Fruit fly (Drosophila melanogaster): ENCODE results near the gene mEFG1.
A peak's percentile ranks its signal among the peaks of the same experiment; 100 is the strongest.

Gene mEFG1

dm6 chr2L:7217931-7218330 is 5.0 kb downstream of the mEFG1 start (continued):
- TF ChIP-seq fkh (GFP tag; optimal IDR thresholded peaks at IDR 0.05) (peak; percentile 42), CG10631 (GFP tag; optimal IDR thresholded peaks at IDR 0.05) (no peak), CG6163 (GFP tag; IDR thresholded peaks at IDR 0.05) (0 out of 3 replicates have a peak, but pooled peaks have one; percentile 22), CG6854 (GFP tag; optimal IDR thresholded peaks at IDR 0.05) (no peak), Eip93F (GFP tag; optimal IDR thresholded peaks at IDR 0.05) (peak; percentile 8), CG1621 (tag; optimal IDR thresholded peaks at IDR 0.05) (no peak), esn (GFP tag; optimal IDR thresholded peaks at IDR 0.05) (no peak), CG6808 (GFP tag; optimal IDR thresholded peaks at IDR 0.05) (no peak), net (GFP tag; optimal IDR thresholded peaks at IDR 0.05) (no peak), ss (GFP tag; optimal IDR thresholded peaks at IDR 0.05) (no peak), Met (GFP tag; optimal IDR thresholded peaks at IDR 0.05) (no peak), CG11294 (GFP tag; IDR thresholded peaks at IDR 0.05) (no peak), achi (GFP tag; optimal IDR thresholded peaks at IDR 0.05) (no peak), fd85E (GFP tag; optimal IDR thresholded peaks at IDR 0.05) (no peak), Ets96B (tag; optimal IDR thresholded peaks at IDR 0.05) (no peak), Hr38 (GFP tag; optimal IDR thresholded peaks at IDR 0.05) (no peak), CG6276 (GFP tag; optimal IDR thresholded peaks at IDR 0.05) (no peak), cyc (GFP tag; optimal IDR thresholded peaks at IDR 0.05) (no peak), svp (GFP tag) (no peak)

- TF ChIP-seq fkh (GFP tag; optimal IDR thresholded peaks at IDR 0.05) (peak; percentile 50), achi (GFP tag; optimal IDR thresholded peaks at IDR 0.05) (no peak), Eip78C (GFP tag) (peak; percentile 45)
Measured at dm6 chr2L:7217059-7217458, 5.8 kb downstream of the mEFG1 start.

dm6 chr2L:7216272-7216671 is 6.6 kb downstream of the mEFG1 start:
- TF ChIP-seq Eip75B (GFP tag; optimal IDR thresholded peaks at IDR 0.05) = no peak
- no peak for TF ChIP-seq Lpt (GFP tag; optimal IDR thresholded peaks at IDR 0.05)
- peak; percentile 3 for TF ChIP-seq Sox102F (GFP tag; optimal IDR thresholded peaks at IDR 0.05)
- peak; percentile 34 for TF ChIP-seq svp (GFP tag)
- no peak for TF ChIP-seq CG4318 (GFP tag; optimal IDR thresholded peaks at IDR 0.05)
- no peak for TF ChIP-seq cyc (GFP tag; optimal IDR thresholded peaks at IDR 0.05)
- no peak for TF ChIP-seq CG34406 (GFP tag; optimal IDR thresholded peaks at IDR 0.05)
- no peak for TF ChIP-seq CG6163 (GFP tag; IDR thresholded peaks at IDR 0.05)
- no peak for TF ChIP-seq Ets96B (tag; optimal IDR thresholded peaks at IDR 0.05)
- TF ChIP-seq Gug (GFP tag; IDR thresholded peaks at IDR 0.05) = no peak
- TF ChIP-seq ss (GFP tag; optimal IDR thresholded peaks at IDR 0.05) = peak in 1 of 2 experiments; percentile 66
- no peak for TF ChIP-seq achi (GFP tag; optimal IDR thresholded peaks at IDR 0.05)
- peak; percentile 50 for TF ChIP-seq Eip78C (GFP tag)
- no peak for TF ChIP-seq OdsH (GFP tag; optimal IDR thresholded peaks at IDR 0.05)

DNA sequence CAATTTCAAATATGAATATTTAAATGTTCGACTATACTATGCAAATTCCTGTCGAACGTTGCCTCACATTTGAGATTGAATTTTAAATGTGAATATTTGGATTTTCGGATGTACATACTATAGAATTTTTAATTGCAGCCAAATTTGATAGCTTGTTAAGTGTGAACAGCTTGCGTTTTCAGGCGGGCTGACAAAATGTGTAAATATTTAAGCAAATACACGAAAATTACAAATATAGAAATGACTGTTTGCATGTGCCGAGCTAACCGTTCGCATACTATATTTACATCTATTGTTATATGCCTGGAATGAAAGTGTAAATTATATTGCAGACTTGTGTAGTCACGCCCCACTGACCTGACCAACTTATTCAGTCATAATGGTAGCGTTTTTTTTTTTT is 7.2 kb downstream of the mEFG1 start:
- TF ChIP-seq CG16779 (tag; optimal IDR thresholded peaks at IDR 0.05) = no peak
- TF ChIP-seq fkh (GFP tag; optimal IDR thresholded peaks at IDR 0.05) = peak; percentile 82
- TF ChIP-seq ss (GFP tag; optimal IDR thresholded peaks at IDR 0.05) = no peak

- TF ChIP-seq Eip78C (GFP tag) (peak; percentile 68), vri (GFP tag; optimal IDR thresholded peaks at IDR 0.05) (peak; percentile 77), esn (GFP tag; optimal IDR thresholded peaks at IDR 0.05) (no peak), dsx (GFP tag; optimal IDR thresholded peaks at IDR 0.05; ENCODE audit: poor library complexity, severe bottlenecking) (no peak), Gug (GFP tag; IDR thresholded peaks at IDR 0.05) (no peak), Hr39 (GFP tag; optimal IDR thresholded peaks at IDR 0.05) (no peak), Lpt (GFP tag; optimal IDR thresholded peaks at IDR 0.05) (no peak), dac (GFP tag; optimal IDR thresholded peaks at IDR 0.05) (no peak), CG34406 (GFP tag; optimal IDR thresholded peaks at IDR 0.05) (no peak), CG11902 (GFP tag; optimal IDR thresholded peaks at IDR 0.05) (no peak), CG7368 (GFP tag; optimal IDR thresholded peaks at IDR 0.05) (no peak), CG32006 (GFP tag; optimal IDR thresholded peaks at IDR 0.05) (no peak), CG8319 (GFP tag; optimal IDR thresholded peaks at IDR 0.05) (no peak), CG8632 (GFP tag; optimal IDR thresholded peaks at IDR 0.05) (no peak), CG3919 (GFP tag; optimal IDR thresholded peaks at IDR 0.05) (no peak), Ets96B (tag; optimal IDR thresholded peaks at IDR 0.05) (no peak), CG11294 (GFP tag; IDR thresholded peaks at IDR 0.05) (no peak), Blimp-1 (GFP tag; optimal IDR thresholded peaks at IDR 0.05) (no peak), CG6792 (GFP tag; optimal IDR thresholded peaks at IDR 0.05) (no peak), Eip93F (GFP tag; optimal IDR thresholded peaks at IDR 0.05) (peak; percentile 39), Ets21C (GFP tag; optimal IDR thresholded peaks at IDR 0.05) (no peak), CG8119 (GFP tag; IDR thresholded peaks at IDR 0.05) (no peak), fkh (GFP tag; optimal IDR thresholded peaks at IDR 0.05) (peak; percentile 51), svp (GFP tag) (peak; percentile 74), ss (GFP tag; optimal IDR thresholded peaks at IDR 0.05) (peak in 1 of 2 experiments; percentile 23)
Measured at dm6 chr2L:7214885-7215284, 8.0 kb downstream of the mEFG1 start.
